Worm (Caenorhabditis elegans) whole organism, midembryonic: ENCODE results near the gene tasp-1.

Experiments
- cog-1 ChIP-seq: sonication (generic microtip); optimal IDR thresholded peaks from 2 replicates; lab custom pipeline; 2016; ENCODE audit warnings: missing genetic modification characterization, missing compliant biosample characterization
- flt-1 ChIP-seq: fragments of 200-800 bp; sonication (Bioruptor generic); IDR thresholded peaks from 2 replicates; pipeline ENCODE4 v1.3.6; 2022; ENCODE audit warnings: missing genetic modification characterization, missing compliant biosample characterization
- klf-2 ChIP-seq: fragments of 200-800 bp; sonication (Bioruptor generic); conservative IDR thresholded peaks from 2 replicates; pipeline ENCODE4 v1.3.6; 2022; ENCODE audit warnings: missing genetic modification reagents, missing genetic modification characterization, missing compliant biosample characterization
- med-1 ChIP-seq: sonication (generic microtip); optimal IDR thresholded peaks from 2 replicates; lab custom pipeline; 2017; ENCODE audit warnings: missing genetic modification characterization, mild to moderate bottlenecking, missing compliant biosample characterization, antibody characterized with exemption, missing genetic modification reagents; ENCODE audit not compliant: insufficient read depth
- ref-1 ChIP-seq: fragments of 200-800 bp; sonication (Bioruptor generic); conservative IDR thresholded peaks from 2 replicates; pipeline ENCODE4 v1.3.6; 2022; ENCODE audit warnings: missing genetic modification reagents, missing genetic modification characterization, missing compliant biosample characterization
- tab-1 ChIP-seq: fragments of 200-800 bp; sonication (Bioruptor generic); IDR thresholded peaks from 2 replicates; pipeline ENCODE4 v1.3.6; 2022; ENCODE audit warnings: missing genetic modification characterization, missing compliant biosample characterization
- ztf-23 ChIP-seq: fragments of 200-800 bp; sonication (Bioruptor generic); IDR thresholded peaks from 2 replicates; pipeline ENCODE4 v1.3.6; 2022; ENCODE audit warnings: missing genetic modification reagents, missing genetic modification characterization, missing compliant biosample characterization
- ztf-29 ChIP-seq: fragments of 200-800 bp; sonication (Bioruptor generic); IDR thresholded peaks from 2 replicates; pipeline ENCODE4 v1.3.6; 2022; ENCODE audit warnings: missing genetic modification reagents, missing genetic modification characterization, missing compliant biosample characterization

DNA sequence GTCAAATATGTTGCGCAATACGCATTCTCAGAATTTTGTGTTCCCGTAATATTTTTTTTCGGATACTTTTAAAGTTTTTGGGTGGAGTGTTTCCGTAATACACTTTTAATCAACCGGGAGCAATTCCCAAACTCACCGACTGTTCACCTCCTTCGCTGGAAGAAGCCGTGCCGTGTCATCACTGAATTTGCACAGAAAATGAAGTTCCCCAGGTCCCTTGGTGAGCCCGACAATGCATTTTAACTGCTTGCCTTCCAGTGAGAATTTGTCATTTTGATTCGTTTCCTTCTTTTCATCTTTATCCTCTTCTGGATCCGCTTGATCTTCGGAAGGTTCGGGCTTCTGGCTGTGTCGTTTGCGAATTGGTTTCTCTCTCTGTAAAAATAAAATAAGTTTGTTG is 4.7 kb upstream of the tasp-1 start:
- TF ChIP-seq ztf-23 (GFP tag; lab: Robert Waterston, UW) (no peak), flt-1 (no peak), cog-1 (tag; lab: Kevin White, UChicago) (no peak), ref-1 (GFP tag; lab: Robert Waterston, UW) (no peak), ztf-29 (GFP tag; lab: Robert Waterston, UW) (no peak), tab-1 (GFP tag; lab: Robert Waterston, UW) (no peak), med-1 (GFP tag; lab: Kevin White, UChicago) (no peak), klf-2 (GFP tag; lab: Robert Waterston, UW) (no peak)
